Fruit fly (Drosophila melanogaster): ENCODE measurements around the gene snRNP-U1-C.

snRNP-U1-C gene

dm6 chr3R:19014742-19015422, 31.4 kb upstream of the snRNP-U1-C start (continued):
- TF ChIP-seq z (GFP tag; IDR thresholded peaks at IDR 0.05) (0 out of 3 replicates have a peak, but pooled peaks have one; percentile 30), CG17385 (GFP tag; optimal IDR thresholded peaks at IDR 0.05) (peak; percentile 18), CG6683 (GFP tag; optimal IDR thresholded peaks at IDR 0.05) (no peak), CG9876 (GFP tag; optimal IDR thresholded peaks at IDR 0.05) (no peak), gt (GFP tag; IDR thresholded peaks at IDR 0.05) (no peak), CG15601 (tag; optimal IDR thresholded peaks at IDR 0.05) (peak; percentile 65), NC2β (GFP tag; optimal IDR thresholded peaks at IDR 0.05) (no peak), CG8290 (GFP tag; optimal IDR thresholded peaks at IDR 0.05) (no peak), CG8290 (tag; optimal IDR thresholded peaks at IDR 0.05) (no peak), CG6689 (GFP tag; IDR thresholded peaks at IDR 0.05) (peak; percentile 65; the same call in 1 of the 2 replicates), kah (GFP tag; optimal IDR thresholded peaks at IDR 0.05) (no peak), chm (GFP tag; IDR thresholded peaks at IDR 0.05) (no peak), Neu2 (GFP tag; optimal IDR thresholded peaks at IDR 0.05; ENCODE audit: borderline replicate concordance) (no peak), row (GFP tag; IDR thresholded peaks at IDR 0.05) (peak; percentile 58), ttk (GFP tag; IDR thresholded peaks at IDR 0.05) (peak; percentile 62), zfh1 (GFP tag; IDR thresholded peaks at IDR 0.05) (peak; percentile 70), D (optimal IDR thresholded peaks at IDR 0.05) (no peak), D (GFP tag; optimal IDR thresholded peaks at IDR 0.05) (peak; percentile 62), gro (GFP tag; optimal IDR thresholded peaks at IDR 0.05) (no peak), CG14667 (GFP tag; IDR thresholded peaks at IDR 0.05) (0 out of 2 replicates have a peak, but pooled peaks have one; percentile 20), CG17829 (tag; optimal IDR thresholded peaks at IDR 0.05) (peak; percentile 53), Poxn (GFP tag; IDR thresholded peaks at IDR 0.05) (no peak), Taf1 (GFP tag; IDR thresholded peaks at IDR 0.05) (no peak), CG10462 (GFP tag; optimal IDR thresholded peaks at IDR 0.05) (no peak), peb (GFP tag; IDR thresholded peaks at IDR 0.05) (peak; percentile 34; the same call in 1 of the 2 replicates), NK7.1 (GFP tag; optimal IDR thresholded peaks at IDR 0.05) (no peak), bowl (GFP tag; IDR thresholded peaks at IDR 0.05) (no peak), CG32767 (GFP tag; IDR thresholded peaks at IDR 0.05) (peak; percentile 48; the same call in 1 of the 2 replicates), gcm (GFP tag; optimal IDR thresholded peaks at IDR 0.05) (peak; percentile 21), HHEX (GFP tag; optimal IDR thresholded peaks at IDR 0.05) (peak; percentile 3), CG9215 (GFP tag; IDR thresholded peaks at IDR 0.05) (no peak), hkb (optimal IDR thresholded peaks at IDR 0.05) (no peak), hkb (GFP tag; IDR thresholded peaks at IDR 0.05) (peak; percentile 55), dm (GFP tag; optimal IDR thresholded peaks at IDR 0.05) (no peak), CG7786 (GFP tag; optimal IDR thresholded peaks at IDR 0.05) (no peak), Max (GFP tag; optimal IDR thresholded peaks at IDR 0.05) (no peak), CG3726 (GFP tag; IDR thresholded peaks at IDR 0.05) (no peak), CG2202 (tag; optimal IDR thresholded peaks at IDR 0.05) (no peak), CG5180 (GFP tag; optimal IDR thresholded peaks at IDR 0.05) (peak; percentile 5), CG11696 (GFP tag; IDR thresholded peaks at IDR 0.05) (no peak), seq (GFP tag; IDR thresholded peaks at IDR 0.05) (no peak; the same call in 1 of the 2 replicates), Atf6 (GFP tag; IDR thresholded peaks at IDR 0.05) (no peak), Dip3 (GFP tag; optimal IDR thresholded peaks at IDR 0.05) (no peak), Gug (GFP tag; IDR thresholded peaks at IDR 0.05) (no peak), CG3163 (GFP tag; optimal IDR thresholded peaks at IDR 0.05) (no peak), chif (GFP tag; optimal IDR thresholded peaks at IDR 0.05) (peak in 1 of 2 experiments; percentile 15), Pdp1 (GFP tag; optimal IDR thresholded peaks at IDR 0.05) (peak in 1 of 2 experiments; percentile 24), sisA (GFP tag; IDR thresholded peaks at IDR 0.05) (peak; percentile 62), NFAT (GFP tag; IDR thresholded peaks at IDR 0.05) (no peak), CG12071 (GFP tag; optimal IDR thresholded peaks at IDR 0.05) (no peak), CG4707 (GFP tag; optimal IDR thresholded peaks at IDR 0.05) (no peak), Dad (GFP tag; optimal IDR thresholded peaks at IDR 0.05) (no peak)

Measured in whole organism, embryonic.